Worm (Caenorhabditis elegans) whole organism, L4/young adult: ENCODE results near the gene clec-189.

ENCODE experiments used
- W03F9.2 ChIP-seq: fragments of 150-350 bp; optimal IDR thresholded peaks from 2 replicates; lab custom pipeline; 2014; ENCODE audit warnings: missing biosample characterization, missing genetic modification characterization
- dao-5 ChIP-seq: sonication (generic microtip); optimal IDR thresholded peaks from 2 replicates; lab custom pipeline; 2016; ENCODE audit warnings: missing genotype, missing genetic modification characterization, moderate library complexity, missing compliant biosample characterization
- him-1 ChIP-seq: sonication (generic microtip); optimal IDR thresholded peaks from 2 replicates; lab custom pipeline; 2016; ENCODE audit warnings: missing genotype, missing genetic modification reagents, missing genetic modification characterization, missing compliant biosample characterization

DNA sequence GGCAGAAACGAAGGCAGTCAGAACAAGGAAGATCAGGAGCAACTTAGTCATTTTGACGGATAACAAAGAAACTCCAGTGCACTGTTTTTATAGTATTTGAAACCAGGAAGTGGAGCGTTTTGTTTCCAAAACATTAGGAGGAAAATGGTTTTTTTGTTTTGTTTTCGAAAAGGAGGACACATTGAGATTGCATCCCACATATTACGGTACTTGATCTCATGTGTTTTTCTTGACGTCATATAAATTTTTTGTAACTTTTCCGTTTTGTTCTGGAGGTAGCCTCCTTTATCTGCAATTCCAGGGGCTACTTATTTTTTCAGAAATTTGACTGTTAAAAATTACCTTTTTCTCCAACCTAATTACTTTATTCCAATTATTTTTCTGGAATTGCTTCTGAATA, 7.1 kb downstream of the clec-189 start, which contains the start of gene M199.9:
- TF ChIP-seq W03F9.2 (tag; lab: Kevin White, UChicago) (no peak), him-1 (no peak), dao-5 (tag; lab: Kevin White, UChicago) (no peak)
